Worm (Caenorhabditis elegans): ENCODE data around the gene smap-1.

The smap-1 gene

DNA sequence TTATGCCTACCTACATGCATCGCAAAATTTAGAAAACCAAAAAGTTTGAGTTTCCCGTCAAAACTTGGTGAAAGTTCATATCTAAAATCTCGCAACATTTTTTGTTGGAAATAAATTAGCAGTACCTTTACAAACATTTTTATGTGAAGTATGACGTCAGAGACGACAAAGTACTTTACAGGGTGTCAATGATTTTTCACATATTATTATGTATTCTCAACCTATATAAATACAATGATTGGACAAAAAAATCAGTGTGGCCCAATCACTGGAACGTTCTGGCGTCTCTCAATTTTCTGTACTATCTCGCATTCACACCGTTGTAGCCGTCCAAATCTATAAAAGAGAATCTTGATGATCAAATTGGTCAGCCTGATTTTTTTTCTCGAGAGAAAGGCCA, 45.3 kb downstream of the smap-1 start, which contains the start of the genes Y39A1A.18 and fmo-3:
Gene Y39A1A.18, minus strand, starts transcription at position 192 of the 400 bp plus-strand sequence.
Gene fmo-3, plus strand, starts transcription at position 388 of the 400 bp plus-strand sequence.
- TF ChIP-seq K02D7.2 (tag; optimal IDR thresholded peaks at IDR 0.05) (no peak), T23F11.4 (GFP tag; optimal IDR thresholded peaks at IDR 0.05) (no peak), zip-5 (tag; optimal IDR thresholded peaks at IDR 0.05) (no peak), pha-2 (tag; optimal IDR thresholded peaks at IDR 0.05) (no peak), mec-3 (tag; optimal IDR thresholded peaks at IDR 0.05; ENCODE audit: borderline replicate concordance) (no peak), ceh-34 (tag; optimal IDR thresholded peaks at IDR 0.05) (no peak), ceh-45 (GFP tag; IDR thresholded peaks at IDR 0.05) (no peak), hlh-30 (tag; optimal IDR thresholded peaks at IDR 0.05; ENCODE audit: insufficient read depth) (no peak), che-1 (tag; optimal IDR thresholded peaks at IDR 0.05) (no peak), syd-9 (tag; optimal IDR thresholded peaks at IDR 0.05) (no peak), hlh-6 (tag; optimal IDR thresholded peaks at IDR 0.05) (no peak), ceh-6 (GFP tag; optimal IDR thresholded peaks at IDR 0.05) (no peak), ceh-14 (tag; optimal IDR thresholded peaks at IDR 0.05) (no peak), fkh-10 (GFP tag; optimal IDR thresholded peaks at IDR 0.05) (no peak), pag-3 (tag; optimal IDR thresholded peaks at IDR 0.05; ENCODE audit: borderline replicate concordance) (no peak)

- TF ChIP-seq lim-6 (tag; optimal IDR thresholded peaks at IDR 0.05): no peak
Observed at ce11 chrIII:10691019-10691418, 48.6 kb downstream of the smap-1 start, which contains the start of gene Y39A1A.17. Gene Y39A1A.17, minus strand, starts transcription at chrIII:10691119.

ce11 chrIII:10689057-10689456, 50.5 kb downstream of the smap-1 start, which contains the start of gene Y39A1A.31:
Gene Y39A1A.31, minus strand, starts transcription at chrIII:10689157.
- TF ChIP-seq che-1 (tag; optimal IDR thresholded peaks at IDR 0.05) (no peak), madf-2 (tag; optimal IDR thresholded peaks at IDR 0.05) (no peak), pax-1 (tag; optimal IDR thresholded peaks at IDR 0.05) (no peak), hlh-30 (tag; optimal IDR thresholded peaks at IDR 0.05; ENCODE audit: insufficient read depth) (no peak), fax-1 (tag; optimal IDR thresholded peaks at IDR 0.05) (no peak), ceh-30 (tag; optimal IDR thresholded peaks at IDR 0.05) (no peak), unc-3 (GFP tag; conservative IDR thresholded peaks at IDR 0.05) (no peak), unc-3 (tag; optimal IDR thresholded peaks at IDR 0.05) (no peak), gmeb-2 (tag; optimal IDR thresholded peaks at IDR 0.05) (no peak), K02D7.2 (tag; optimal IDR thresholded peaks at IDR 0.05) (no peak), ceh-45 (GFP tag; IDR thresholded peaks at IDR 0.05) (no peak), F13H6.1 (tag; optimal IDR thresholded peaks at IDR 0.05) (no peak), ceh-31 (tag; optimal IDR thresholded peaks at IDR 0.05) (no peak), ceh-34 (tag; optimal IDR thresholded peaks at IDR 0.05) (no peak), ahr-1 (tag; optimal IDR thresholded peaks at IDR 0.05) (no peak), hlh-8 (tag; optimal IDR thresholded peaks at IDR 0.05) (no peak), ceh-22 (tag; optimal IDR thresholded peaks at IDR 0.05) (no peak), C38D4.7 (GFP tag; optimal IDR thresholded peaks at IDR 0.05) (no peak), sox-2 (GFP tag; IDR thresholded peaks at IDR 0.05) (no peak), lin-11 (tag; optimal IDR thresholded peaks at IDR 0.05) (no peak)
